Fruit fly (Drosophila melanogaster) whole organism, embryonic: Measurements from ENCODE around the gene CG4613.
A peak's percentile ranks its signal among the peaks of the same experiment; 100 is the strongest.

Experiments used
- Bgb ChIP-seq: fragments of 200-800 bp; sonication (Bioruptor generic); IDR thresholded peaks from 2 replicates; pipeline ENCODE4 v1.3.6; 2022; ENCODE audit warnings: missing biosample characterization, missing genetic modification characterization; ENCODE audit not compliant: partially characterized antibody
- CG10979 ChIP-seq: fragments of 200-800 bp; sonication (Bioruptor generic); optimal IDR thresholded peaks from 2 replicates; lab custom pipeline; 2018; ENCODE audit warnings: missing biosample characterization, mild to moderate bottlenecking, missing genetic modification characterization, moderate library complexity
- CG11247 ChIP-seq: fragments of 200-800 bp; sonication (Bioruptor generic); IDR thresholded peaks from 2 replicates; pipeline ENCODE4 v1.3.6; 2022; ENCODE audit warnings: missing biosample characterization, missing genetic modification characterization
- CG11504 ChIP-seq: fragments of 200-800 bp; sonication (Bioruptor generic); optimal IDR thresholded peaks from 3 replicates; lab custom pipeline; 2019; ENCODE audit warnings: missing biosample characterization, mild to moderate bottlenecking, missing genetic modification characterization, moderate library complexity
- CG12659 ChIP-seq: fragments of 200-800 bp; sonication (Bioruptor generic); optimal IDR thresholded peaks from 3 replicates; lab custom pipeline; 2017; ENCODE audit warnings: mild to moderate bottlenecking, missing biosample characterization, missing genetic modification reagents, missing genetic modification characterization
- CG13123 ChIP-seq: fragments of 200-800 bp; sonication (Bioruptor generic); optimal IDR thresholded peaks from 2 replicates; lab custom pipeline; 2016; ENCODE audit warnings: missing biosample characterization, missing genetic modification characterization
- CG14441 ChIP-seq: fragments of 200-800 bp; sonication (Bioruptor generic); IDR thresholded peaks from 2 replicates; pipeline ENCODE4 v1.3.6; 2022; ENCODE audit warnings: missing biosample characterization, missing genetic modification characterization
- CG14667 ChIP-seq: fragments of 200-800 bp; sonication (Bioruptor generic); IDR thresholded peaks from 2 replicates; pipeline ENCODE4 v1.3.6; 2022; ENCODE audit warnings: missing biosample characterization, missing genetic modification characterization
- CG16815 ChIP-seq: fragments of 200-800 bp; sonication (Bioruptor generic); optimal IDR thresholded peaks from 3 replicates; lab custom pipeline; 2017; ENCODE audit warnings: missing biosample characterization, mild to moderate bottlenecking, missing genetic modification characterization
- CG17802 ChIP-seq: fragments of 200-800 bp; sonication (Bioruptor generic); optimal IDR thresholded peaks from 2 replicates; lab custom pipeline; 2018; ENCODE audit warnings: missing biosample characterization, mild to moderate bottlenecking, missing genetic modification characterization, moderate library complexity
- CG32772 ChIP-seq: fragments of 200-800 bp; sonication (Bioruptor generic); IDR thresholded peaks from 2 replicates; pipeline ENCODE4 v1.3.6; 2022; ENCODE audit warnings: missing biosample characterization, missing genetic modification characterization
- CG3407 ChIP-seq: fragments of 200-800 bp; sonication (Bioruptor generic); optimal IDR thresholded peaks from 2 replicates; lab custom pipeline; 2018; ENCODE audit warnings: missing biosample characterization, mild to moderate bottlenecking, missing genetic modification characterization
- CG34422 ChIP-seq: fragments of 200-800 bp; sonication (Bioruptor generic); IDR thresholded peaks from 3 replicates; pipeline ENCODE4 v1.3.6; 2022; ENCODE audit warnings: missing biosample characterization, missing genetic modification characterization
- CG3847 ChIP-seq: fragments of 200-800 bp; sonication (Bioruptor generic); IDR thresholded peaks from 2 replicates; pipeline ENCODE4 v1.3.6; 2022; ENCODE audit warnings: missing biosample characterization, missing genetic modification characterization
- CG42726 ChIP-seq: fragments of 200-800 bp; sonication (Bioruptor generic); IDR thresholded peaks from 2 replicates; pipeline ENCODE4 v1.3.6; 2022; ENCODE audit warnings: missing biosample characterization, missing genetic modification characterization; ENCODE audit not compliant: partially characterized antibody
- CG4404 ChIP-seq: fragments of 200-800 bp; sonication (Bioruptor generic); IDR thresholded peaks from 2 replicates; pipeline ENCODE4 v1.3.6; 2022; ENCODE audit warnings: missing biosample characterization, missing genetic modification characterization
- CG4617 ChIP-seq: fragments of 200-800 bp; sonication (Bioruptor generic); optimal IDR thresholded peaks from 3 replicates; lab custom pipeline; 2016; ENCODE audit warnings: missing biosample characterization, missing genetic modification characterization, borderline replicate concordance
- CG4854 ChIP-seq: fragments of 200-800 bp; sonication (Bioruptor generic); optimal IDR thresholded peaks from 2 replicates; lab custom pipeline; 2016; ENCODE audit warnings: missing biosample characterization, missing genetic modification characterization, inconsistent platforms
- CG6765 ChIP-seq: fragments of 200-800 bp; sonication (Bioruptor generic); optimal IDR thresholded peaks from 3 replicates; lab custom pipeline; 2017; ENCODE audit warnings: missing biosample characterization, mild to moderate bottlenecking, missing genetic modification characterization
- CG6854 ChIP-seq: fragments of 200-800 bp; sonication (Bioruptor generic); optimal IDR thresholded peaks from 3 replicates; lab custom pipeline; 2017; ENCODE audit warnings: missing biosample characterization, mild to moderate bottlenecking, missing genetic modification characterization
- CTCF ChIP-seq: fragments of 200-800 bp; sonication (Bioruptor generic); optimal IDR thresholded peaks from 2 replicates; lab custom pipeline; 2017; ENCODE audit warnings: missing biosample characterization, mild to moderate bottlenecking, missing genetic modification characterization, moderate library complexity
- D19B ChIP-seq: fragments of 200-800 bp; sonication (Bioruptor generic); optimal IDR thresholded peaks from 2 replicates; lab custom pipeline; 2017; ENCODE audit warnings: missing biosample characterization, mild to moderate bottlenecking, missing genetic modification characterization
- Dbx ChIP-seq: fragments of 200-800 bp; sonication (Bioruptor generic); IDR thresholded peaks from 3 replicates; pipeline ENCODE4 v1.3.6; 2022; ENCODE audit warnings: missing biosample characterization, missing genetic modification characterization
- Dll ChIP-seq: fragments of 200-800 bp; sonication (Bioruptor generic); IDR thresholded peaks from 4 replicates; pipeline ENCODE4 v1.3.6; 2022; ENCODE audit warnings: missing biosample characterization, missing genetic modification characterization; ENCODE audit not compliant: partially characterized antibody
- Doc2 ChIP-seq: fragments of 200-800 bp; sonication (Bioruptor generic); IDR thresholded peaks from 2 replicates; pipeline ENCODE4 v1.3.6; 2022; ENCODE audit warnings: missing biosample characterization, missing genetic modification characterization
- Dref ChIP-seq: fragments of 200-800 bp; sonication (Bioruptor generic); IDR thresholded peaks from 2 replicates; pipeline ENCODE4 v1.3.6; 2022; ENCODE audit warnings: missing biosample characterization, missing genetic modification characterization
- Fer2 ChIP-seq: fragments of 200-800 bp; sonication (Bioruptor generic); optimal IDR thresholded peaks from 2 replicates; lab custom pipeline; 2018; ENCODE audit warnings: missing biosample characterization, mild to moderate bottlenecking, missing genetic modification characterization, moderate library complexity
- HLH4C ChIP-seq: fragments of 200-800 bp; sonication (Bioruptor generic); IDR thresholded peaks from 3 replicates; pipeline ENCODE4 v1.3.6; 2022; ENCODE audit warnings: missing biosample characterization, missing genetic modification characterization; ENCODE audit not compliant: partially characterized antibody
- HmgD ChIP-seq: fragments of 200-800 bp; sonication (Bioruptor generic); optimal IDR thresholded peaks from 3 replicates; lab custom pipeline; 2016; ENCODE audit warnings: missing biosample characterization, missing genetic modification characterization
- Mad ChIP-seq: fragments of 200-800 bp; sonication (Bioruptor generic); optimal IDR thresholded peaks from 2 replicates; lab custom pipeline; 2016; ENCODE audit warnings: missing biosample characterization, missing genetic modification characterization
- Neu2 ChIP-seq: fragments of 200-800 bp; sonication (Bioruptor generic); optimal IDR thresholded peaks from 3 replicates; lab custom pipeline; 2016; ENCODE audit warnings: missing biosample characterization, missing genetic modification characterization, borderline replicate concordance
- Nf-YB ChIP-seq: fragments of 200-800 bp; sonication (Bioruptor generic); optimal IDR thresholded peaks from 3 replicates; lab custom pipeline; 2019; ENCODE audit warnings: missing biosample characterization, mild to moderate bottlenecking, missing genetic modification characterization, moderate library complexity
- Taf1 ChIP-seq: fragments of 200-800 bp; sonication (Bioruptor generic); IDR thresholded peaks from 2 replicates; pipeline ENCODE4 v1.3.6; 2022; ENCODE audit warnings: missing biosample characterization, missing genetic modification characterization
- bab2 ChIP-seq: fragments of 200-800 bp; sonication (Bioruptor generic); optimal IDR thresholded peaks from 2 replicates; lab custom pipeline; 2016; ENCODE audit warnings: missing biosample characterization, missing genetic modification characterization
- cg ChIP-seq: fragments of 200-800 bp; sonication (Bioruptor generic); optimal IDR thresholded peaks from 3 replicates; lab custom pipeline; 2019; ENCODE audit warnings: missing biosample characterization, mild to moderate bottlenecking, missing genetic modification characterization, moderate library complexity
- crol ChIP-seq: fragments of 200-800 bp; sonication (Bioruptor generic); IDR thresholded peaks from 2 replicates; pipeline ENCODE4 v1.3.6; 2022; ENCODE audit warnings: missing biosample characterization, missing genetic modification characterization
- emc ChIP-seq: fragments of 200-800 bp; sonication (Bioruptor generic); optimal IDR thresholded peaks from 2 replicates; lab custom pipeline; 2016; ENCODE audit warnings: missing biosample characterization, missing genetic modification characterization
- esg ChIP-seq: fragments of 200-800 bp; sonication (Bioruptor generic); conservative IDR thresholded peaks from 2 replicates; pipeline ENCODE4 v1.3.6; 2022; ENCODE audit warnings: missing biosample characterization, missing genetic modification characterization
- eyg ChIP-seq: fragments of 200-800 bp; sonication (Bioruptor generic); optimal IDR thresholded peaks from 3 replicates; lab custom pipeline; 2016; ENCODE audit warnings: missing biosample characterization, missing genetic modification characterization
- gce ChIP-seq: fragments of 200-800 bp; sonication (Bioruptor generic); IDR thresholded peaks from 3 replicates; pipeline ENCODE4 v1.3.6; 2022; ENCODE audit warnings: missing biosample characterization, missing genetic modification characterization
- gsb ChIP-seq: fragments of 200-800 bp; sonication (Bioruptor generic); IDR thresholded peaks from 2 replicates; pipeline ENCODE4 v1.3.6; 2022; ENCODE audit warnings: missing biosample characterization, missing genetic modification characterization
- gt ChIP-seq: fragments of 200-800 bp; sonication (Bioruptor generic); IDR thresholded peaks from 2 replicates; pipeline ENCODE4 v1.3.6; 2022; ENCODE audit warnings: missing biosample characterization, missing genetic modification characterization
- ham ChIP-seq: fragments of 200-800 bp; sonication (Bioruptor generic); IDR thresholded peaks from 2 replicates; pipeline ENCODE4 v1.3.6; 2022; ENCODE audit warnings: missing biosample characterization, missing genetic modification characterization
- oc ChIP-seq: fragments of 200-800 bp; sonication (Bioruptor generic); optimal IDR thresholded peaks from 2 replicates; lab custom pipeline; 2018; ENCODE audit warnings: missing biosample characterization, mild to moderate bottlenecking, missing genetic modification characterization, moderate library complexity
- p53 ChIP-seq: fragments of 200-800 bp; sonication (Bioruptor generic); optimal IDR thresholded peaks from 2 replicates; lab custom pipeline; 2016; ENCODE audit warnings: missing biosample characterization, missing genetic modification characterization
- ranshi ChIP-seq: fragments of 200-800 bp; sonication (Bioruptor generic); IDR thresholded peaks from 2 replicates; pipeline ENCODE4 v1.3.6; 2022; ENCODE audit warnings: missing biosample characterization, missing genetic modification characterization
- toy ChIP-seq: fragments of 200-800 bp; sonication (Bioruptor generic); IDR thresholded peaks from 2 replicates; pipeline ENCODE4 v1.3.6; 2022; ENCODE audit warnings: missing biosample characterization, missing genetic modification characterization
- trem ChIP-seq: fragments of 200-800 bp; optimal IDR thresholded peaks from 3 replicates; lab custom pipeline; 2019; ENCODE audit warnings: missing biosample characterization, mild to moderate bottlenecking, missing genetic modification characterization, moderate library complexity
- ttk ChIP-seq: fragments of 200-800 bp; sonication (Bioruptor generic); IDR thresholded peaks from 2 replicates; pipeline ENCODE4 v2.1.2; 2022; ENCODE audit warnings: missing biosample characterization, missing genetic modification characterization
- wek ChIP-seq: fragments of 200-800 bp; sonication (Bioruptor generic); optimal IDR thresholded peaks from 3 replicates; lab custom pipeline; 2018; ENCODE audit warnings: missing biosample characterization, mild to moderate bottlenecking, missing genetic modification characterization, moderate library complexity

Gene CG4613

dm6 chr3L:14550839-14551415, 29.4 kb upstream of the CG4613 start, which contains the start of gene Gbs-70E (continued):
- TF ChIP-seq esg (peak; percentile 89), gsb (GFP tag; lab: Robert Waterston, UW) (peak; percentile 80), CG6765 (GFP tag; lab: Kevin White, UChicago) (peak; percentile 80), CG11247 (GFP tag; lab: Robert Waterston, UW) (peak; percentile 82), CG32772 (GFP tag; lab: Robert Waterston, UW) (peak; percentile 83), ttk (GFP tag; lab: Robert Waterston, UW) (peak; percentile 92), Bgb (peak; percentile 61; the same call in 1 of the 2 replicates), crol (GFP tag; lab: Robert Waterston, UW) (peak; percentile 34; the same call in 1 of the 2 replicates), CG3847 (GFP tag; lab: Robert Waterston, UW) (peak; percentile 90), Mad (GFP tag; lab: Kevin White, UChicago) (peak; percentile 79), cg (GFP tag; lab: Kevin White, UChicago) (peak; percentile 23), eyg (peak; percentile 87), Neu2 (GFP tag; lab: Kevin White, UChicago) (peak; percentile 76), Taf1 (GFP tag; lab: Robert Waterston, UW) (peak; percentile 85), Dll (peak; percentile 52; the same call in 1 of the 4 replicates), CG42726 (no peak; the same call in 1 of the 2 replicates), CG12659 (GFP tag; lab: Kevin White, UChicago) (peak; percentile 92), Nf-YB (GFP tag; lab: Kevin White, UChicago) (peak; percentile 80), CG14667 (peak; percentile 84; the same call in 1 of the 2 replicates), CG10979 (tag; lab: Kevin White, UChicago) (peak; percentile 93), HLH4C (GFP tag; lab: Robert Waterston, UW) (peak; percentile 52; the same call in 2 of the 3 replicates), emc (GFP tag; lab: Kevin White, UChicago) (peak; percentile 77), CG17802 (tag; lab: Kevin White, UChicago) (peak; percentile 17), CG4617 (GFP tag; lab: Kevin White, UChicago) (peak; percentile 83), gt (no peak), Doc2 (GFP tag; lab: Robert Waterston, UW) (no peak), toy (peak; percentile 79; the same call in 1 of the 2 replicates), CTCF (GFP tag; lab: Kevin White, UChicago) (peak; percentile 22), gce (GFP tag; lab: Robert Waterston, UW) (0 out of 3 replicates have a peak, but pooled peaks have one; percentile 69), CG34422 (GFP tag; lab: Robert Waterston, UW) (peak; percentile 95), CG4854 (GFP tag; lab: Kevin White, UChicago) (peak; percentile 77), CG6854 (GFP tag; lab: Kevin White, UChicago) (peak; percentile 91), oc (tag; lab: Kevin White, UChicago) (peak; percentile 86), Dref (GFP tag; lab: Robert Waterston, UW) (no peak), Fer2 (tag; lab: Kevin White, UChicago) (peak; percentile 69), bab2 (GFP tag; lab: Kevin White, UChicago) (peak; percentile 93), CG11504 (peak; percentile 89), trem (tag; lab: Kevin White, UChicago) (peak; percentile 89), HmgD (GFP tag; lab: Kevin White, UChicago) (peak; percentile 24), p53 (peak; percentile 73), Dbx (GFP tag; lab: Robert Waterston, UW) (peak; percentile 73), ranshi (GFP tag; lab: Robert Waterston, UW) (peak; percentile 84; the same call in 1 of the 2 replicates), ham (GFP tag; lab: Robert Waterston, UW) (peak; percentile 63; the same call in 1 of the 2 replicates), CG14441 (peak; percentile 92), CG13123 (GFP tag; lab: Kevin White, UChicago) (peak; percentile 85), CG16815 (GFP tag; lab: Kevin White, UChicago) (peak; percentile 80), CG3407 (GFP tag; lab: Kevin White, UChicago) (peak; percentile 81), D19B (peak; percentile 80), wek (peak; percentile 69), CG4404 (GFP tag; lab: Robert Waterston, UW) (peak; percentile 85; the same call in 1 of the 2 replicates)
